Worm (Caenorhabditis elegans): ENCODE data around the gene Y39B6A.30.

The Y39B6A.30 gene

ce11 chrV:19001656-19002055, 12.7 kb upstream of the Y39B6A.30 start, which contains the start of gene Y39B6A.33:
TSS of gene Y39B6A.33 (plus strand) at chrV:19001956.
- TF ChIP-seq xbp-1 (tag; optimal IDR thresholded peaks at IDR 0.05), result no peak
- TF ChIP-seq aha-1 (tag; optimal IDR thresholded peaks at IDR 0.05), result no peak
- TF ChIP-seq efl-3 (GFP tag; optimal IDR thresholded peaks at IDR 0.05), result no peak
- no peak for TF ChIP-seq dsc-1 (tag; optimal IDR thresholded peaks at IDR 0.05)
- no peak for TF ChIP-seq hlh-4 (tag; optimal IDR thresholded peaks at IDR 0.05)
- TF ChIP-seq nhr-12 (tag; optimal IDR thresholded peaks at IDR 0.05), result no peak
- TF ChIP-seq unc-98 (GFP tag; IDR thresholded peaks at IDR 0.05), result no peak
- no peak for TF ChIP-seq elt-2 (tag; optimal IDR thresholded peaks at IDR 0.05)
- no peak for TF ChIP-seq egl-27 (tag; optimal IDR thresholded peaks at IDR 0.05)
- no peak for TF ChIP-seq lin-13 (GFP tag; optimal IDR thresholded peaks at IDR 0.05)
- TF ChIP-seq ceh-88 (GFP tag; IDR thresholded peaks at IDR 0.05), result no peak

DNA sequence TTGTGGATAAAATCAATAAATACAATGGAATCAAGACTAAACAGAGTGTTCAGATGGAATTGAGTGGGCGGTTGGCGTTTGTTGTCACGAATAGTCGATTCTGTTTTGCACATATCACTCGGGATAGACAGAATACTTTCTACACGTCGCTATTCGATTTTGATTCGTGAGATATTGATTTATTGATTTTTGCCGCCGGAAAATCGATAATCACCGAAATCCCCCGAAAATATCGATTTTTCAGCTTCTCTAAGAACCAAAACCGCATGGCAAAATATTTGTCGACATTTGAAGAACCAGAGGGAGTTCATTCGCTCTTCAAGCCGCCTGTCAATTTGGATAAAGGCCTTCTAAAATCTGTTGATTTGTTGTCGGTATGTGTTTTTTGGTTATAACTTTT, 4.0 kb upstream of the Y39B6A.30 start:
- TF ChIP-seq egl-27 (tag; optimal IDR thresholded peaks at IDR 0.05), result no peak
- no peak for TF ChIP-seq unc-30 (tag; optimal IDR thresholded peaks at IDR 0.05)
- no peak for TF ChIP-seq nhr-19 (GFP tag; conservative IDR thresholded peaks at IDR 0.05)
- TF ChIP-seq C16A3.4 (tag; optimal IDR thresholded peaks at IDR 0.05), result no peak
- TF ChIP-seq aly-2 (tag; optimal IDR thresholded peaks at IDR 0.05), result no peak
- no peak for TF ChIP-seq isw-1 (GFP tag; IDR thresholded peaks at IDR 0.05)
- no peak for TF ChIP-seq dpl-1 (GFP tag; optimal IDR thresholded peaks at IDR 0.05)
- TF ChIP-seq fkh-10 (GFP tag; optimal IDR thresholded peaks at IDR 0.05), result no peak
- no peak for TF ChIP-seq mdl-1 (tag; optimal IDR thresholded peaks at IDR 0.05)

DNA sequence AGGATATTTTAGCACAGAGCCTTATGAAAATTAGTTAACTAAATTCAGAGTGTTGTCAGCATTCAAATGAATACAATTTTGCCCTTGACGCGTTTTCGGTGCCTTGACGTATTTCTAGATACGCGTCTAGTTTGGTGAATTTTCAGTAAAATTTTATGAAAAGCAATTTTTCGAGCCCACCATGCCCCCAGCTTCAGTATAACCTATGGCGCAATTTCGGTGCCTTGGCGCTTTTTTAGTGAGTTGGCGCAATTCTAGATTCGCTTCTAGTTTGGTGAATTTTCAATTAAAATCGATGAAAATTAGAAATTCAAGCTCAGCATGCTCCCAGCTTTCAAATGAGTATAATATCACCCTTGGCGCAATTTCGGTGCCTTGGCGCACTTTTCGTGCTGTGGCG, 1.2 kb upstream of the Y39B6A.30 start:
- TF ChIP-seq vab-15 (tag; optimal IDR thresholded peaks at IDR 0.05) (no peak), mef-2 (tag; optimal IDR thresholded peaks at IDR 0.05) (no peak), pax-3 (tag; optimal IDR thresholded peaks at IDR 0.05) (no peak), lir-3 (tag; optimal IDR thresholded peaks at IDR 0.05; ENCODE audit: poor library complexity) (no peak), pqm-1 (tag; optimal IDR thresholded peaks at IDR 0.05) (no peak)

ce11 chrV:19019239-19019638, 4.9 kb downstream of the Y39B6A.30 start:
- TF ChIP-seq nhr-90 (tag; optimal IDR thresholded peaks at IDR 0.05; ENCODE audit: poor library complexity), result no peak
- no peak for TF ChIP-seq efl-1 (optimal IDR thresholded peaks at IDR 0.05)
- no peak for TF ChIP-seq efl-1 (GFP tag; optimal IDR thresholded peaks at IDR 0.05 in 1 of 2)
- TF ChIP-seq ama-1 (optimal IDR thresholded peaks at IDR 0.05), result no peak
- no peak for TF ChIP-seq tbx-2 (tag; optimal IDR thresholded peaks at IDR 0.05)
- no peak for TF ChIP-seq lin-15B (tag; optimal IDR thresholded peaks at IDR 0.05)

ce11 chrV:19024683-19025082, 10.3 kb downstream of the Y39B6A.30 start, which contains the start of gene Y39B6A.29:
TSS of gene Y39B6A.29 (minus strand) at chrV:19024783.
- no peak for TF ChIP-seq sptf-1 (tag; optimal IDR thresholded peaks at IDR 0.05)
- TF ChIP-seq ces-1 (GFP tag; optimal IDR thresholded peaks at IDR 0.05), result no peak
- no peak for TF ChIP-seq sup-37 (GFP tag; optimal IDR thresholded peaks at IDR 0.05)
- no peak for TF ChIP-seq lin-35 (GFP tag; optimal IDR thresholded peaks at IDR 0.05)
- no peak for TF ChIP-seq nhr-85 (tag)
- no peak for TF ChIP-seq nhr-84 (tag; optimal IDR thresholded peaks at IDR 0.05)
- no peak for TF ChIP-seq F16B12.6 (tag; optimal IDR thresholded peaks at IDR 0.05)
- no peak for TF ChIP-seq lin-14 (GFP tag; optimal IDR thresholded peaks at IDR 0.05)
- no peak for TF ChIP-seq isw-1 (GFP tag; IDR thresholded peaks at IDR 0.05)
- no peak for TF ChIP-seq nhr-12 (tag; optimal IDR thresholded peaks at IDR 0.05)
- TF ChIP-seq dpl-1 (GFP tag; optimal IDR thresholded peaks at IDR 0.05), result no peak
- no peak for TF ChIP-seq pax-3 (tag; optimal IDR thresholded peaks at IDR 0.05)
- no peak for TF ChIP-seq lin-13 (GFP tag; optimal IDR thresholded peaks at IDR 0.05)
